Fruit fly (Drosophila melanogaster): ENCODE data around the gene TotC.

The TotC gene

DNA sequence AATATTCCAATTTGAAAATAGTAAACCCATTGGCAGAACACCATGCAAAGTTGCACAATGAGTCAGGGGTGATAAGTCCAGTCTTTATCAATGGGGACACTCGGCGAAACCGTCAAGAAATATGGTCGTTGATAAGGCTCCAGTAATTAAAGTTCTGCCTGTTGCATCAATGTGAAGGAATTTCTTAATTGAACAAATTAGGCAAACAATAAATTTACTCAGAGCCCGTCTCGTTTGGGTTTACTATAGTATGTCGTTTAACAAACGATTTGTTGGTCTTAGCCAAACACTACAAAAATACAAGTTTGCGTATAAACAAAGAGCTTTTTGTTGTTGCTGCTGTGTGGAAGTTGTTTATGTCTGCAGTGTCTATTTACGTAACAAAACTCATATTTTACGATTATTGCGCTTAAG lies 38.0 kb upstream of the TotC start (continued):
- peak; percentile 66 for TF ChIP-seq CG3281 (GFP tag; optimal IDR thresholded peaks at IDR 0.05)
- peak; percentile 75 for TF ChIP-seq CG7987 (GFP tag; optimal IDR thresholded peaks at IDR 0.05)
- no peak for TF ChIP-seq CG9437 (GFP tag; optimal IDR thresholded peaks at IDR 0.05)
- TF ChIP-seq CG10147 (GFP tag; optimal IDR thresholded peaks at IDR 0.05), result peak; percentile 33
- peak; percentile 17 for TF ChIP-seq CTCF (GFP tag; optimal IDR thresholded peaks at IDR 0.05)
- no peak for TF ChIP-seq pros (GFP tag; optimal IDR thresholded peaks at IDR 0.05)
- TF ChIP-seq Med (GFP tag), result peak; percentile 90
- peak; percentile 66 for TF ChIP-seq Meics (GFP tag; optimal IDR thresholded peaks at IDR 0.05)
- TF ChIP-seq CG12769 (tag; optimal IDR thresholded peaks at IDR 0.05), result peak; percentile 83
- peak; percentile 36 for TF ChIP-seq CG6813 (GFP tag; optimal IDR thresholded peaks at IDR 0.05)
- TF ChIP-seq CG2120 (GFP tag; optimal IDR thresholded peaks at IDR 0.05), result peak; percentile 32
- peak; percentile 61 for TF ChIP-seq Atf6 (GFP tag; IDR thresholded peaks at IDR 0.05)
- TF ChIP-seq Mad (GFP tag; optimal IDR thresholded peaks at IDR 0.05), result no peak
- peak; percentile 59 for TF ChIP-seq Fer1 (GFP tag; optimal IDR thresholded peaks at IDR 0.05)
- peak; percentile 58 for TF ChIP-seq Fer3 (tag; optimal IDR thresholded peaks at IDR 0.05)
- no peak for TF ChIP-seq Bgb (GFP tag; IDR thresholded peaks at IDR 0.05; ENCODE audit: partially characterized antibody)
- no peak for TF ChIP-seq Ets65A (GFP tag)
- peak; percentile 69 for TF ChIP-seq unpg (GFP tag; optimal IDR thresholded peaks at IDR 0.05)
- no peak for TF ChIP-seq klu (GFP tag; IDR thresholded peaks at IDR 0.05)
- TF ChIP-seq gsb-n (tag; optimal IDR thresholded peaks at IDR 0.05), result peak; percentile 27
- TF ChIP-seq BtbVII (GFP tag; optimal IDR thresholded peaks at IDR 0.05), result peak; percentile 74
- peak; percentile 25 for TF ChIP-seq gcm2 (GFP tag; optimal IDR thresholded peaks at IDR 0.05)
- TF ChIP-seq CG5180 (GFP tag; optimal IDR thresholded peaks at IDR 0.05), result peak; percentile 33
- TF ChIP-seq CG11723 (GFP tag; optimal IDR thresholded peaks at IDR 0.05), result peak; percentile 39
- peak; percentile 36 for TF ChIP-seq dmrt99B (tag; optimal IDR thresholded peaks at IDR 0.05)
- peak; percentile 35 for TF ChIP-seq CG7556 (GFP tag; optimal IDR thresholded peaks at IDR 0.05)
- peak; percentile 37 for TF ChIP-seq CG33213 (GFP tag; optimal IDR thresholded peaks at IDR 0.05)
- TF ChIP-seq CG9817 (tag; optimal IDR thresholded peaks at IDR 0.05), result peak; percentile 36
- TF ChIP-seq exex (tag; optimal IDR thresholded peaks at IDR 0.05), result peak; percentile 88
- peak; percentile 87 for TF ChIP-seq fd3F (GFP tag; optimal IDR thresholded peaks at IDR 0.05)
- 0 out of 3 replicates have a peak, but pooled peaks have one; percentile 23 for TF ChIP-seq otp (GFP tag; IDR thresholded peaks at IDR 0.05)
- TF ChIP-seq ci (GFP tag; IDR thresholded peaks at IDR 0.05), result peak; percentile 58; the same call in 2 of the 3 replicates
- TF ChIP-seq sens (GFP tag), result peak; percentile 67
- TF ChIP-seq bab2 (GFP tag; optimal IDR thresholded peaks at IDR 0.05), result peak; percentile 61
- peak; percentile 63 for TF ChIP-seq schlank (tag; optimal IDR thresholded peaks at IDR 0.05)
- TF ChIP-seq z (GFP tag; IDR thresholded peaks at IDR 0.05), result 0 out of 3 replicates have a peak, but pooled peaks have one; percentile 11
- peak; percentile 9 for TF ChIP-seq emc (GFP tag; optimal IDR thresholded peaks at IDR 0.05)

- TF ChIP-seq ttk (GFP tag; IDR thresholded peaks at IDR 0.05) (no peak), CG11695 (GFP tag; IDR thresholded peaks at IDR 0.05) (peak; percentile 11; the same call in 1 of the 3 replicates), row (GFP tag; IDR thresholded peaks at IDR 0.05) (0 out of 3 replicates have a peak, but pooled peaks have one; percentile 11), Awh (GFP tag; IDR thresholded peaks at IDR 0.05) (0 out of 2 replicates have a peak, but pooled peaks have one; percentile 12), grau (tag; optimal IDR thresholded peaks at IDR 0.05) (no peak), p53 (GFP tag; optimal IDR thresholded peaks at IDR 0.05) (no peak), Drgx (GFP tag; IDR thresholded peaks at IDR 0.05) (0 out of 2 replicates have a peak, but pooled peaks have one; percentile 8), sens (GFP tag) (peak; percentile 27), CG8089 (GFP tag; optimal IDR thresholded peaks at IDR 0.05) (no peak)
Measured at dm6 chr3R:20835531-20835930, 37.3 kb upstream of the TotC start.

Data from whole organism, embryonic.